Worm (Caenorhabditis elegans) whole organism, L4 larva: ENCODE measurements around the gene K07C5.13.

Experiments
- Y5F2A.4 ChIP-seq: fragments of 200-800 bp; sonication (Bioruptor generic); optimal IDR thresholded peaks from 2 replicates; lab custom pipeline; 2018; ENCODE audit warnings: mild to moderate bottlenecking, missing genetic modification characterization, missing compliant biosample characterization
- ztf-11 ChIP-seq: fragments of 150-350 bp; optimal IDR thresholded peaks from 2 replicates; lab custom pipeline; 2014; ENCODE audit warnings: missing biosample characterization, missing genetic modification characterization

ce11 chrV:10313953-10314352, 27.9 kb upstream of the K07C5.13 start, which contains the start of gene gcy-6:
- no peak for TF ChIP-seq ztf-11
- no peak for TF ChIP-seq Y5F2A.4 (GFP tag; lab: Kevin White, UChicago)
